Worm (Caenorhabditis elegans) whole organism, late embryonic: ENCODE measurements around the gene C09H10.5.

Source experiments
- C38D4.7 ChIP-seq: fragments of 200-800 bp; sonication (Bioruptor generic); optimal IDR thresholded peaks from 2 replicates; lab custom pipeline; 2018; ENCODE audit warnings: mild to moderate bottlenecking, missing genetic modification characterization, moderate library complexity, missing compliant biosample characterization
- F13H6.1 ChIP-seq: sonication (generic microtip); optimal IDR thresholded peaks from 2 replicates; lab custom pipeline; 2016; ENCODE audit warnings: missing genetic modification characterization, missing compliant biosample characterization
- T23F11.4 ChIP-seq: fragments of 200-800 bp; sonication (Bioruptor generic); optimal IDR thresholded peaks from 2 replicates; lab custom pipeline; 2018; ENCODE audit warnings: mild to moderate bottlenecking, missing genetic modification characterization, missing compliant biosample characterization
- Y22D7AL.16 ChIP-seq: sonication (generic microtip); optimal IDR thresholded peaks from 2 replicates; lab custom pipeline; 2016; ENCODE audit warnings: missing genetic modification characterization, missing compliant biosample characterization
- ceh-45 ChIP-seq: fragments of 200-800 bp; sonication (Bioruptor generic); IDR thresholded peaks from 2 replicates; pipeline ENCODE4 v1.3.6; 2022; ENCODE audit warnings: missing genetic modification reagents, missing genetic modification characterization, missing compliant biosample characterization
- che-1 ChIP-seq: sonication (generic microtip); optimal IDR thresholded peaks from 2 replicates; lab custom pipeline; 2016; ENCODE audit warnings: mild to moderate bottlenecking, missing genetic modification characterization, missing compliant biosample characterization
- dve-1 ChIP-seq: sonication (generic microtip); optimal IDR thresholded peaks from 2 replicates; lab custom pipeline; 2017; ENCODE audit warnings: antibody characterized with exemption, mild to moderate bottlenecking, missing genetic modification characterization, missing compliant biosample characterization
- elt-2 ChIP-seq: sonication (generic microtip); optimal IDR thresholded peaks from 2 replicates; lab custom pipeline; 2016; ENCODE audit warnings: missing genetic modification reagents, missing genetic modification characterization, missing compliant biosample characterization
- hlh-13 ChIP-seq: fragments of 200-800 bp; sonication (Bioruptor generic); optimal IDR thresholded peaks from 2 replicates; lab custom pipeline; 2018; ENCODE audit warnings: mild to moderate bottlenecking, missing genetic modification characterization, missing compliant biosample characterization
- lim-6 ChIP-seq: sonication (generic microtip); optimal IDR thresholded peaks from 2 replicates; lab custom pipeline; 2016; ENCODE audit warnings: missing genetic modification characterization, missing compliant biosample characterization
- lin-11 ChIP-seq: fragments of 200-800 bp; sonication (Bioruptor generic); optimal IDR thresholded peaks from 2 replicates; lab custom pipeline; 2018; ENCODE audit warnings: mild to moderate bottlenecking, missing genetic modification characterization, missing compliant biosample characterization
- npax-4 ChIP-seq: sonication (generic microtip); optimal IDR thresholded peaks from 2 replicates; lab custom pipeline; 2016; ENCODE audit warnings: missing genetic modification characterization, missing compliant biosample characterization
- odd-2 ChIP-seq: sonication (generic microtip); optimal IDR thresholded peaks from 2 replicates; lab custom pipeline; 2017; ENCODE audit warnings: antibody characterized with exemption, mild to moderate bottlenecking, missing genetic modification characterization, missing compliant biosample characterization
- sdc-2 ChIP-seq: sonication (generic microtip); optimal IDR thresholded peaks from 2 replicates; lab custom pipeline; 2016; ENCODE audit warnings: missing genotype, missing genetic modification characterization, missing compliant biosample characterization
- sox-2 ChIP-seq: fragments of 200-800 bp; sonication (Bioruptor generic); IDR thresholded peaks from 2 replicates; pipeline ENCODE4 v1.3.6; 2022; ENCODE audit warnings: missing genetic modification reagents, missing genetic modification characterization, missing compliant biosample characterization
- ttx-3 ChIP-seq: sonication (generic microtip); optimal IDR thresholded peaks from 2 replicates; lab custom pipeline; 2016; ENCODE audit warnings: missing genetic modification reagents, missing genetic modification characterization, missing compliant biosample characterization
- unc-42 ChIP-seq: sonication (generic microtip); optimal IDR thresholded peaks from 2 replicates; lab custom pipeline; 2016; ENCODE audit warnings: missing genotype, missing genetic modification characterization, missing compliant biosample characterization

C09H10.5 gene

ce11 chrII:11050678-11051077 is 52.9 kb downstream of the C09H10.5 start:
- TF ChIP-seq che-1 (tag; lab: Kevin White, UChicago) (no peak), ttx-3 (no peak), C38D4.7 (no peak), F13H6.1 (tag; lab: Kevin White, UChicago) (no peak), odd-2 (tag; lab: Kevin White, UChicago) (no peak), dve-1 (no peak), lim-6 (no peak), hlh-13 (GFP tag; lab: Kevin White, UChicago) (no peak), ceh-45 (no peak), lin-11 (tag; lab: Kevin White, UChicago) (no peak), elt-2 (no peak), unc-42 (tag; lab: Kevin White, UChicago) (no peak), npax-4 (tag; lab: Kevin White, UChicago) (no peak), Y22D7AL.16 (tag; lab: Kevin White, UChicago) (no peak), T23F11.4 (GFP tag; lab: Kevin White, UChicago) (no peak), sdc-2 (no peak), sox-2 (no peak)
